Fruit fly (Drosophila melanogaster): Measurements from ENCODE around the gene amn.

dm6 chrX:19899978-19900377 lies 10.1 kb upstream of the amn start:
- no peak for TF ChIP-seq fd96Ca (GFP tag; IDR thresholded peaks at IDR 0.05)
- no peak for TF ChIP-seq CG12605 (GFP tag; IDR thresholded peaks at IDR 0.05)
- TF ChIP-seq CG9948 (tag; optimal IDR thresholded peaks at IDR 0.05), result no peak
- TF ChIP-seq EcR (GFP tag; optimal IDR thresholded peaks at IDR 0.05), result no peak
- TF ChIP-seq Snoo (tag; optimal IDR thresholded peaks at IDR 0.05), result no peak
- no peak for TF ChIP-seq D1 (tag; optimal IDR thresholded peaks at IDR 0.05)
- TF ChIP-seq rn (GFP tag; IDR thresholded peaks at IDR 0.05), result no peak
- TF ChIP-seq CG32121 (GFP tag; IDR thresholded peaks at IDR 0.05), result no peak
- no peak for TF ChIP-seq Ets98B (GFP tag; IDR thresholded peaks at IDR 0.05)
